Fruit fly (Drosophila melanogaster) whole organism, pupa: Measurements from ENCODE around the gene prt.

Experiments used
- CG10348 ChIP-seq: fragments of 200-800 bp; sonication (Bioruptor generic); IDR thresholded peaks from 2 replicates; pipeline ENCODE4 v1.3.6; 2022; ENCODE audit warnings: missing biosample characterization, missing genetic modification characterization
- CG12605 ChIP-seq: fragments of 200-800 bp; sonication (Bioruptor generic); IDR thresholded peaks from 2 replicates; pipeline ENCODE4 v1.3.6; 2022; ENCODE audit warnings: missing biosample characterization, missing genetic modification characterization
- CG13204 ChIP-seq: fragments of 200-800 bp; sonication (Bioruptor generic); optimal IDR thresholded peaks from 2 replicates; lab custom pipeline; 2018; ENCODE audit warnings: missing biosample characterization, mild to moderate bottlenecking, missing genetic modification characterization, moderate library complexity
- CG14655 ChIP-seq: fragments of 200-800 bp; sonication (Bioruptor generic); optimal IDR thresholded peaks from 3 replicates; lab custom pipeline; 2017; ENCODE audit warnings: mild to moderate bottlenecking, missing biosample characterization, missing genetic modification reagents, missing genetic modification characterization
- CG15710 ChIP-seq: fragments of 200-800 bp; sonication (Bioruptor generic); optimal IDR thresholded peaks from 2 replicates; lab custom pipeline; 2018; ENCODE audit warnings: missing biosample characterization, mild to moderate bottlenecking, missing genetic modification characterization, moderate library complexity
- CG17806 ChIP-seq: fragments of 200-800 bp; sonication (Bioruptor generic); optimal IDR thresholded peaks from 2 replicates; lab custom pipeline; 2018; ENCODE audit warnings: missing biosample characterization, mild to moderate bottlenecking, missing genetic modification characterization, moderate library complexity
- CG32121 ChIP-seq: fragments of 200-800 bp; sonication (Bioruptor generic); IDR thresholded peaks from 2 replicates; pipeline ENCODE4 v1.3.6; 2022; ENCODE audit warnings: missing biosample characterization, missing genetic modification characterization
- CG34367 ChIP-seq: fragments of 200-800 bp; sonication (Bioruptor generic); optimal IDR thresholded peaks from 2 replicates; lab custom pipeline; 2018; ENCODE audit warnings: missing biosample characterization, mild to moderate bottlenecking, missing genetic modification characterization
- CG4496 ChIP-seq: fragments of 200-800 bp; sonication (Bioruptor generic); IDR thresholded peaks from 3 replicates; pipeline ENCODE4 v1.3.6; 2022; ENCODE audit warnings: missing biosample characterization, missing genetic modification characterization
- CG8159 ChIP-seq: fragments of 200-800 bp; sonication (Bioruptor generic); optimal IDR thresholded peaks from 3 replicates; lab custom pipeline; 2018; ENCODE audit warnings: missing biosample characterization, mild to moderate bottlenecking, missing genetic modification characterization, moderate library complexity
- CG8301 ChIP-seq: fragments of 200-800 bp; sonication (Bioruptor generic); optimal IDR thresholded peaks from 2 replicates; lab custom pipeline; 2018; ENCODE audit warnings: missing biosample characterization, mild to moderate bottlenecking, missing genetic modification characterization
- D1 ChIP-seq: fragments of 200-800 bp; sonication (Bioruptor generic); optimal IDR thresholded peaks from 2 replicates; lab custom pipeline; 2018; ENCODE audit warnings: missing biosample characterization, mild to moderate bottlenecking, missing genetic modification characterization, moderate library complexity
- EcR ChIP-seq: fragments of 200-800 bp; sonication (Bioruptor generic); optimal IDR thresholded peaks from 3 replicates; lab custom pipeline; 2019; ENCODE audit warnings: missing biosample characterization, missing genetic modification characterization, mild to moderate bottlenecking, moderate library complexity, missing genetic modification reagents
- Ets98B ChIP-seq: fragments of 200-800 bp; sonication (Bioruptor generic); IDR thresholded peaks from 2 replicates; pipeline ENCODE4 v1.3.6; 2022; ENCODE audit warnings: missing biosample characterization, missing genetic modification characterization
- Pif1A ChIP-seq: fragments of 200-800 bp; sonication (Bioruptor generic); optimal IDR thresholded peaks from 3 replicates; lab custom pipeline; 2016; ENCODE audit warnings: missing biosample characterization, missing genetic modification characterization
- Pif1B ChIP-seq: fragments of 200-800 bp; sonication (Bioruptor generic); optimal IDR thresholded peaks from 3 replicates; lab custom pipeline; 2016; ENCODE audit warnings: missing biosample characterization, missing genetic modification characterization
- Snoo ChIP-seq: fragments of 200-800 bp; sonication (Bioruptor generic); optimal IDR thresholded peaks from 3 replicates; lab custom pipeline; 2017; ENCODE audit warnings: missing biosample characterization, mild to moderate bottlenecking, missing genetic modification characterization, inconsistent platforms
- fd96Ca ChIP-seq: fragments of 200-800 bp; sonication (Bioruptor generic); IDR thresholded peaks from 3 replicates; pipeline ENCODE4 v1.3.6; 2022; ENCODE audit warnings: missing biosample characterization, missing genetic modification characterization
- gl ChIP-seq: fragments of 200-800 bp; sonication (Bioruptor generic); optimal IDR thresholded peaks from 2 replicates; lab custom pipeline; 2018; ENCODE audit warnings: missing biosample characterization, mild to moderate bottlenecking, missing genetic modification characterization
- rn ChIP-seq: fragments of 200-800 bp; sonication (Bioruptor generic); IDR thresholded peaks from 2 replicates; pipeline ENCODE4 v1.3.6; 2022; ENCODE audit warnings: missing biosample characterization, missing genetic modification characterization

The prt gene

DNA sequence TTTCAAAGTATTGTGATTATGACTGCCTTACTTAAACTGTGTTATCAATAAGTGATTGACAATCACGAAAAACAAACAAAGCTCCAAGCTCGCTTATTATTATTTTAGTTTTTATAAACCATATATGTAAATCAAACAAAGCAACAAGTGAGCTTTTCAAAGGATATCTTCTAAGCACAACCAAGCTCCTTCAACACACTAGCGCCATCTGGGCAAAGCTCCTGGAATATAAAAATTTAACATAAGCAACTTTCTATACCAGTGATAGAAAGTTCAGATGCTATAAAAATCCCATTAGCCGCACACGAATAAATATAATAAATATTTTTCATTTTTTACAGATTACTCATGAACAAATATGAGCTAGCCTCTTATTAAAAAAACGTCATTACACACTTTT lies 34.4 kb downstream of the prt start:
- no peak for TF ChIP-seq CG32121 (GFP tag; lab: Robert Waterston, UW)
- no peak for TF ChIP-seq fd96Ca (GFP tag; lab: Robert Waterston, UW)
- no peak for TF ChIP-seq gl (tag; lab: Kevin White, UChicago)
- no peak for TF ChIP-seq CG8301 (tag; lab: Kevin White, UChicago)
- TF ChIP-seq CG12605 (GFP tag; lab: Robert Waterston, UW) = 0 out of 2 replicates have a peak, but pooled peaks have one; percentile 20
- no peak for TF ChIP-seq rn (GFP tag; lab: Robert Waterston, UW)
- TF ChIP-seq CG14655 = no peak

DNA sequence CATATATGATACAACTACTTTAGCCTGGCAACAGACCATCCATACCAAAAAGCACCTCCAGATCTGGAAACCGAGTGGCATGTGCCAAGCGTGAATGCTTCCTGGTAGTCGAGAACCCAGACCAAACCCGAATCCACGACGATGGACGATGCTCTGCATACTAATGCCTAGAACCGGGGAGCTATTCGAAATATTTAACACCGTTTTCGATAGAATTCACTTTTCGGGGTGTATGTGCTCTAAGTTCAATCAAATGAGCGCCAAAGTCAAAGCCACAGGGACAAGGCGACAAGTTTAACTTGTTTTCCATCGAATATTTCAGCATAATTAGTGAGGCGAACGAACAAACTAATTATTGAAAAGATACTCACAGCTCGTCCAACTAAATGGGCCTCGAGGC lies 36.0 kb downstream of the prt start:
- TF ChIP-seq gl (tag; lab: Kevin White, UChicago) (no peak), CG12605 (GFP tag; lab: Robert Waterston, UW) (no peak), Pif1B (GFP tag; lab: Kevin White, UChicago) (no peak), fd96Ca (GFP tag; lab: Robert Waterston, UW) (no peak), CG15710 (no peak), D1 (tag; lab: Kevin White, UChicago) (no peak)

dm6 chr3R:23659598-23659997 lies 39.2 kb downstream of the prt start:
- TF ChIP-seq CG4496 (no peak), Ets98B (no peak), CG34367 (tag; lab: Kevin White, UChicago) (no peak), CG13204 (GFP tag; lab: Kevin White, UChicago) (no peak), D1 (tag; lab: Kevin White, UChicago) (no peak), CG17806 (tag; lab: Kevin White, UChicago) (no peak), CG15710 (no peak), CG14655 (no peak), CG32121 (GFP tag; lab: Robert Waterston, UW) (no peak), EcR (GFP tag; lab: Kevin White, UChicago) (no peak), rn (GFP tag; lab: Robert Waterston, UW) (no peak), CG12605 (GFP tag; lab: Robert Waterston, UW) (no peak), CG8159 (tag; lab: Kevin White, UChicago) (no peak)

- no peak for TF ChIP-seq CG13204 (GFP tag; lab: Kevin White, UChicago)
- TF ChIP-seq Snoo (tag; lab: Kevin White, UChicago) = no peak
- TF ChIP-seq D1 (tag; lab: Kevin White, UChicago) = no peak
- TF ChIP-seq fd96Ca (GFP tag; lab: Robert Waterston, UW) = no peak
Measured at dm6 chr3R:23658948-23659347, 39.9 kb downstream of the prt start.

- TF ChIP-seq CG10348 (GFP tag; lab: Robert Waterston, UW) (no peak), gl (tag; lab: Kevin White, UChicago) (no peak), EcR (GFP tag; lab: Kevin White, UChicago) (peak; percentile 6), CG17806 (tag; lab: Kevin White, UChicago) (no peak), CG12605 (GFP tag; lab: Robert Waterston, UW) (peak; percentile 49; the same call in 1 of the 2 replicates), Pif1A (peak; percentile 36), CG13204 (GFP tag; lab: Kevin White, UChicago) (no peak), CG34367 (tag; lab: Kevin White, UChicago) (peak; percentile 7), CG4496 (no peak; the same call in 2 of the 3 replicates), D1 (tag; lab: Kevin White, UChicago) (no peak), CG15710 (peak; percentile 25), Snoo (tag; lab: Kevin White, UChicago) (peak; percentile 9), rn (GFP tag; lab: Robert Waterston, UW) (no peak), CG14655 (no peak), Ets98B (no peak), Pif1B (GFP tag; lab: Kevin White, UChicago) (peak; percentile 52), fd96Ca (GFP tag; lab: Robert Waterston, UW) (no peak), CG32121 (GFP tag; lab: Robert Waterston, UW) (peak; percentile 59), CG8159 (tag; lab: Kevin White, UChicago) (peak; percentile 9)
Measured at dm6 chr3R:23657357-23658318, 41.2 kb downstream of the prt start.

DNA sequence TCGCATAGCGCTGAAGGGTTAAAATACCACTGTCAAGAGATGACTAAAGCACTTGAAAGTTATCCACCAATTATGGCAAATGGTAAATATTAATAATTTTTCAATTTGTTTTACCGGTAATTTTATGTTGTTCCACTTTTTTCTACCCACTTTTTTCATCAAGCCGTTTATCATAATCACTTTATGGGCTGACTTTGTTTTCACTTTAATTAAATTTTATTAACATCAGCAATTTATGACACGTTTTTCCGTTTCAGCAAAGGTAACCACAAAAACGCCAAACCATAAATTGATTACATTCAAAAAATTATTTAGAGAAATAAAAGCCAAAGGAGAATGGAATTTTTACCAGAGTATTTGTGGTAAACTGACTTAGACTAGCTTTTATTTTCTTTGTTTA lies 43.3 kb downstream of the prt start:
- TF ChIP-seq CG13204 (GFP tag; lab: Kevin White, UChicago) = no peak
- no peak for TF ChIP-seq CG14655
- TF ChIP-seq D1 (tag; lab: Kevin White, UChicago) = no peak
- no peak for TF ChIP-seq CG12605 (GFP tag; lab: Robert Waterston, UW)
- no peak for TF ChIP-seq CG32121 (GFP tag; lab: Robert Waterston, UW)
- TF ChIP-seq Pif1A = no peak
